Worm (Caenorhabditis elegans): Measurements from ENCODE around the gene F23F1.5.

The F23F1.5 gene

DNA sequence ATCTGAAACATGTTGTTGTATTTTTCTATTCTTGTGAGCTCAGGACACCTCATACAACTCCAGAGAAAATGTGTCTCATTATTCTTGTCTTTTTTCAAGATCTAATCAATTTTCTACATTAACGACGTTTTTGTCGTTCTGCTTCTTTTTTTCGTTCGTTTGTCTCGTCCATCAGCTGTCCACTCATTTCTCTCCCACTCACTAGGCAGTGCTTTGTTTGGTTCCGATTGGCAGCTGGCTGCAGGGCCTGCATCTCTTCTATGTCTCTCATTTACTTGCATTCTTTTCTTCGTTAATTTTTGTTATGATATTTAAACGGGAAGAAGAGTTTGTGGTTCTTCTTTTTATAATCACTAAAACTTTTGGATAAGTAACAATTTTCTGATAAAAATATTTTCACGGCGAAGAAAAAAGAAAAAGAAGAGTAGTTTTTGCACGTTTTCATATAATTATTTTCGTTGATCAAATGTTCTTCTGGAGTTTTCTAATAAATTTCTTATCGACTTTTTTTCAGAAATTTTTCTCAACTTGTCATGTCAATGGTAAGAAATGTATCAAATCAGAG lies 30.0 kb downstream of the F23F1.5 start, which contains the start of gene 2L52.1:
2L52.1 (plus strand) TSS at position 515 of the 565 bp plus-strand sequence.
- TF ChIP-seq pes-1 (GFP tag; IDR thresholded peaks at IDR 0.05) (no peak), scrt-1 (GFP tag; IDR thresholded peaks at IDR 0.05) (no peak)

DNA sequence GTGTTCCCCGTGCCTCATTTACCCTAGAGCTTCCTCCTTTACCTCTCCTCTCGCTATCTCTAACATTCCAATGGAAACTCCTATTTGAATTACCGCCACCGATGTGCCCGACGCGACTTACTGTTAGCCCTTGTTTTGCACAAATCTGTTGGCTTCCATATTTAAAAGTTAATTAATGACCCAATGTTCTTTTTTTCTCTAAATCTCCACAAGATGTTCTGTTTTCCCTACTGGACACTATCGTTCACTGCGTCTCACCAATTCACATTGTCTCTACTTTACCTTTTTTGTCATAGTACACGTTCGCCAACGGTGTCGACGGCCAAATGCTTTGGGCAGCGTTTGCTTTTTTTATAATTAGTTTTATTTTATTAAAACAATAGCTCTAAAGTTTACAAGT lies 30.8 kb downstream of the F23F1.5 start:
- TF ChIP-seq F13C5.2 (tag; optimal IDR thresholded peaks at IDR 0.05) = no peak
- TF ChIP-seq ceh-13 (GFP tag; optimal IDR thresholded peaks at IDR 0.05) = peak; percentile 19
